Worm (Caenorhabditis elegans): ENCODE results near the gene Y47D3A.21.
A peak's percentile ranks its signal among the peaks of the same experiment; 100 is the strongest.

Y47D3A.21 gene

DNA sequence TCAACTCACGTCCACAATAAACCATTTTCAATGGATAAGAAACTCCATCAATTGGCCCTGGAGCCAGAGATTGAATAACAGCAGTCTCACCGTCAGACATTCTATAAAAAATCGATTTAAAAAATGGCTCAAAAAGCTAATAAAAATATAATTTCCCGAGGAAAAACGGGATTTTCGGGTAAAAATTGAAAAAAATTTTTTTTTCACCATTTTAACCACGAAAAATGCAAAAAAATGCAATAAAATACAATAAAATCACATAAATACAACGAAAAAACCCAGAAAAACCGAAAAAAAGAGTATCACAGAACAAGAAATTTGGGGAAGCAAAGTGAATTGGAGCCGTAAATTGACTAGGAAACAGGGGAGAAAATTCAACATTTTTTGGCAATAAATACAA lies at the start of gene Y47D3A.21:
TSS of gene Y47D3A.21 (minus strand) at position 101 of the 400 bp plus-strand sequence.
- TF ChIP-seq unc-62 (GFP tag; optimal IDR thresholded peaks at IDR 0.05) (no peak), ama-1 (optimal IDR thresholded peaks at IDR 0.05) (no peak), mml-1 (tag; optimal IDR thresholded peaks at IDR 0.05) (no peak), jun-1 (tag; optimal IDR thresholded peaks at IDR 0.05) (no peak), skn-1 (tag; optimal IDR thresholded peaks at IDR 0.05) (no peak), nhr-28 (tag; optimal IDR thresholded peaks at IDR 0.05) (no peak), elt-2 (tag; optimal IDR thresholded peaks at IDR 0.05) (no peak), egl-27 (tag; optimal IDR thresholded peaks at IDR 0.05) (no peak)

- no peak for TF ChIP-seq lin-15B (tag; optimal IDR thresholded peaks at IDR 0.05)
- no peak for TF ChIP-seq ztf-11 (tag; optimal IDR thresholded peaks at IDR 0.05)
- TF ChIP-seq jun-1 (tag; optimal IDR thresholded peaks at IDR 0.05): no peak
Observed at ce11 chrIII:11324093-11324492, 45.4 kb upstream of the Y47D3A.21 start.

DNA sequence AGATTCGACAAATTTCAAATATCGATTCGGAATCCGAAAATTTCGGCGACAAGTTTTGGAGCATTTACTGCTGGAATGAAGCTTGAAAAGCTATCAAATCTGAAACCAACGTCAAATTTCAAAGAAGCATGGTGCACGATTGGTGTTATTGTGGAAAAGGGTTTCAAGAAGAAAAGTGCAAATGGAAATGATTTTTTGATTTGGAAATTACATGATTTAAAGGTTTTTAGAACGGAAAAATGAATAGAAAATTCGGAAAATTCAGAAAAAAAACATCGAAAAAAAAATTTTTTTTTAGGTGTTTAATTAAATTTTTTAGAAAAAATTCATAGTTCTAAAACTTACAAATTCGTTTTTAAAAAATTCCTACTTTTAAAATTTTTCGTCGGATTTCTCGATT lies 39.4 kb upstream of the Y47D3A.21 start, which contains the start of gene teg-1:
TSS of gene teg-1 (minus strand) at position 101 of the 400 bp plus-strand sequence.
- TF ChIP-seq pqm-1 (tag; optimal IDR thresholded peaks at IDR 0.05): no peak
- no peak for TF ChIP-seq nhr-11 (tag; optimal IDR thresholded peaks at IDR 0.05)
- TF ChIP-seq snpc-4 (tag; optimal IDR thresholded peaks at IDR 0.05): no peak
- TF ChIP-seq ztf-11 (tag; optimal IDR thresholded peaks at IDR 0.05): no peak

ce11 chrIII:11317164-11317620 lies 38.5 kb upstream of the Y47D3A.21 start, which contains the start of gene mcm-10:
TSS of gene mcm-10 (plus strand) at chrIII:11317570.
- TF ChIP-seq hmg-11 (tag; optimal IDR thresholded peaks at IDR 0.05): peak; percentile 83
- peak; percentile 18 for TF ChIP-seq R02D3.7 (tag; optimal IDR thresholded peaks at IDR 0.05)
- TF ChIP-seq lsy-12 (tag; optimal IDR thresholded peaks at IDR 0.05): no peak
- peak; percentile 46 for TF ChIP-seq nhr-25 (tag; optimal IDR thresholded peaks at IDR 0.05)
- peak; percentile 45 for TF ChIP-seq fkh-10 (GFP tag; optimal IDR thresholded peaks at IDR 0.05)
- peak; percentile 36 for TF ChIP-seq skn-1 (tag; optimal IDR thresholded peaks at IDR 0.05)
- TF ChIP-seq egl-27 (tag; optimal IDR thresholded peaks at IDR 0.05): no peak
- TF ChIP-seq ama-1 (optimal IDR thresholded peaks at IDR 0.05): peak; percentile 11
- TF ChIP-seq lin-39 (tag; optimal IDR thresholded peaks at IDR 0.05): peak; percentile 43
- TF ChIP-seq nhr-23 (tag; optimal IDR thresholded peaks at IDR 0.05): peak; percentile 39
- TF ChIP-seq aly-2 (tag; optimal IDR thresholded peaks at IDR 0.05): no peak
- no peak for TF ChIP-seq ceh-16 (tag; optimal IDR thresholded peaks at IDR 0.05)
- peak; percentile 23 for TF ChIP-seq pha-4 (tag; optimal IDR thresholded peaks at IDR 0.05)
- TF ChIP-seq ceh-28 (tag; optimal IDR thresholded peaks at IDR 0.05): peak; percentile 35
- peak; percentile 12 for TF ChIP-seq pqm-1 (tag; optimal IDR thresholded peaks at IDR 0.05)
- peak; percentile 20 for TF ChIP-seq egl-5 (tag; optimal IDR thresholded peaks at IDR 0.05)
- TF ChIP-seq jun-1 (tag; optimal IDR thresholded peaks at IDR 0.05): peak; percentile 63
- TF ChIP-seq nhr-77 (tag; optimal IDR thresholded peaks at IDR 0.05): no peak
- no peak for TF ChIP-seq ceh-9 (tag; optimal IDR thresholded peaks at IDR 0.05)
- peak; percentile 67 for TF ChIP-seq nfya-1 (tag; optimal IDR thresholded peaks at IDR 0.05; ENCODE audit: insufficient read depth)
- no peak for TF ChIP-seq nhr-11 (tag; optimal IDR thresholded peaks at IDR 0.05)
- peak; percentile 38 for TF ChIP-seq elt-2 (tag; optimal IDR thresholded peaks at IDR 0.05)
- peak; percentile 72 for TF ChIP-seq lin-15B (tag; optimal IDR thresholded peaks at IDR 0.05)
- TF ChIP-seq fkh-2 (tag; optimal IDR thresholded peaks at IDR 0.05): no peak

ce11 chrIII:11311466-11311865 lies 32.7 kb upstream of the Y47D3A.21 start, which contains the start of gene rab-35:
TSS of gene rab-35 (minus strand) at chrIII:11311566.
- TF ChIP-seq jun-1 (tag; optimal IDR thresholded peaks at IDR 0.05) (no peak), zag-1 (tag; optimal IDR thresholded peaks at IDR 0.05) (no peak), egl-27 (tag; optimal IDR thresholded peaks at IDR 0.05) (no peak), ceh-9 (tag; optimal IDR thresholded peaks at IDR 0.05) (no peak), aly-2 (tag; optimal IDR thresholded peaks at IDR 0.05) (no peak), ama-1 (optimal IDR thresholded peaks at IDR 0.05) (no peak), mdl-1 (tag; optimal IDR thresholded peaks at IDR 0.05) (no peak), nhr-11 (tag; optimal IDR thresholded peaks at IDR 0.05) (no peak), fkh-10 (GFP tag; optimal IDR thresholded peaks at IDR 0.05) (no peak), ztf-11 (tag; optimal IDR thresholded peaks at IDR 0.05) (no peak), hmg-11 (tag; optimal IDR thresholded peaks at IDR 0.05) (no peak)

DNA sequence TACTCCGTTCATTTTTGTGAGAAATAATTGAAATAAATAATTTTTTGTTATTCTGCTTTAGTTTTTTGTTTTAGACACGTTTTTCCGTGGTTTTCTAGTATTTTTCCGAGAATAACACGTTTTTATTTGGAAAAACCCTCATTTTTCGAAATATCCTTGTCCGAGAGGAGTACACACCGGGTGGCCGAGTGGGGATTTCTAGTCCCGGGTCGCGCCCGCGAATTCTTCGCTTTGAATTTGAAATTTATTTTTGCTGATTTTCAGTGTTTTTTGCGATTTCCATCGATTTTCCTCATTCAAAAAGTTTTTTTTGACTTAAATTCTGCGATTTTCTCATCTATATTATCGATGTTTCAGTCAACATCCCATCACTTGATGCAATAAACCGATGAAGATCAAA lies 11.8 kb upstream of the Y47D3A.21 start, which contains the start of the genes gly-9, mib-1 and smc-3:
TSS of gene gly-9 (minus strand) at position 27 of the 400 bp plus-strand sequence.
TSS of gene mib-1 (minus strand) at position 123 of the 400 bp plus-strand sequence.
TSS of gene smc-3 (plus strand) at position 351 of the 400 bp plus-strand sequence.
- TF ChIP-seq egl-5 (tag; optimal IDR thresholded peaks at IDR 0.05) (peak; percentile 45), ztf-4 (tag; optimal IDR thresholded peaks at IDR 0.05) (no peak), ceh-16 (tag; optimal IDR thresholded peaks at IDR 0.05) (no peak), lin-39 (tag; optimal IDR thresholded peaks at IDR 0.05) (peak; percentile 52), egl-27 (tag; optimal IDR thresholded peaks at IDR 0.05) (no peak), snpc-4 (tag; optimal IDR thresholded peaks at IDR 0.05) (peak; percentile 35), pha-4 (tag; optimal IDR thresholded peaks at IDR 0.05) (peak; percentile 71), elt-2 (tag; optimal IDR thresholded peaks at IDR 0.05) (no peak), nhr-11 (tag; optimal IDR thresholded peaks at IDR 0.05) (no peak), unc-62 (GFP tag; optimal IDR thresholded peaks at IDR 0.05) (no peak), fkh-2 (tag; optimal IDR thresholded peaks at IDR 0.05) (no peak), lin-15B (tag; optimal IDR thresholded peaks at IDR 0.05) (peak; percentile 81), ztf-11 (tag; optimal IDR thresholded peaks at IDR 0.05) (no peak), lsy-12 (tag; optimal IDR thresholded peaks at IDR 0.05) (no peak), ZK546.5 (tag; optimal IDR thresholded peaks at IDR 0.05) (no peak), nhr-25 (tag; optimal IDR thresholded peaks at IDR 0.05) (peak; percentile 46), nhr-23 (tag; optimal IDR thresholded peaks at IDR 0.05) (peak; percentile 78), sea-2 (GFP tag; optimal IDR thresholded peaks at IDR 0.05) (no peak), ceh-28 (tag; optimal IDR thresholded peaks at IDR 0.05) (no peak), hmg-11 (tag; optimal IDR thresholded peaks at IDR 0.05) (peak; percentile 74), ceh-82 (tag; optimal IDR thresholded peaks at IDR 0.05) (no peak), nfya-1 (tag; optimal IDR thresholded peaks at IDR 0.05; ENCODE audit: insufficient read depth) (peak; percentile 67), aly-2 (tag; optimal IDR thresholded peaks at IDR 0.05) (no peak)

Measured in whole organism, L3 larva.